Fruit fly (Drosophila melanogaster) whole organism: Measurements from ENCODE around the gene CG13042.

Experiments used
- CG8478 ChIP-seq: fragments of >200 bp; optimal IDR thresholded peaks from 2 replicates; lab custom pipeline; 2018; ENCODE audit warnings: inconsistent platforms
- Dll ChIP-seq: fragments of >200 bp; optimal IDR thresholded peaks from 2 replicates; lab custom pipeline; 2017
- pan ChIP-seq: fragments of >200 bp; optimal IDR thresholded peaks from 2 replicates; lab custom pipeline; 2017
- psq ChIP-seq: fragments of >200 bp; optimal IDR thresholded peaks from 2 replicates; lab custom pipeline; 2017
- usp ChIP-seq: fragments of >200 bp; optimal IDR thresholded peaks from 2 replicates; lab custom pipeline; 2017; ENCODE audit warnings: missing biosample characterization, missing genetic modification characterization, mixed read lengths

DNA sequence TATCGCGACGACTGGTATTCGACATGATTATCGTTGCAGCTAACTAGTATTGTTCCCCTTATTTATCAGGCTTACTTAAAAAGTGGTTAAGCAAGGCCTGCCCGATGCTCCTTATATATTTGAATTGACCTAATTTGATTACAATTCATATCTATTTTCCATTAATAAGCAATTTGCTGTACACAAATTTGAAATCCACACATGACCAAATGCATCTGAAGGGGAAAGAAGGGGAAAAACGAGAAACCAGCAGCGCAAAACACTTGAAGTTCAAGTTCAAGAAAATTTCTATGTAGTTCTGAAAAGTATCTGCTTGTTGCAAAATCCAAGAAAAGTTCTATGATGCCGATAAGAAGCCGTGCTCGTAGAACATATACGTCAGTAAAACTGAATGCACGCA, 18.4 kb upstream of the CG13042 start, which contains the start of the genes CG13040 and CG13039:
- no peak for TF ChIP-seq psq (lab: Kevin White, UChicago)
- no peak for TF ChIP-seq usp (GFP tag; lab: Kevin White, UChicago)
- no peak for TF ChIP-seq CG8478 (lab: Kevin White, UChicago)
- TF ChIP-seq pan (lab: Kevin White, UChicago) = no peak
- no peak for TF ChIP-seq Dll (lab: Kevin White, UChicago)
